Worm (Caenorhabditis elegans) whole organism, young adult: Measurements from ENCODE around the gene rfc-3.

Source experiments
- F49E8.2 ChIP-seq: sonication (generic microtip); optimal IDR thresholded peaks from 3 replicates; lab custom pipeline; 2017; ENCODE audit warnings: missing genetic modification characterization, mild to moderate bottlenecking, missing compliant biosample characterization, antibody characterized with exemption, moderate library complexity; ENCODE audit not compliant: insufficient read depth
- F52B5.7 ChIP-seq: sonication (generic microtip); optimal IDR thresholded peaks from 2 replicates; lab custom pipeline; 2016; ENCODE audit warnings: mild to moderate bottlenecking, missing genetic modification characterization, missing compliant biosample characterization
- F55B11.4 ChIP-seq: sonication (generic microtip); optimal IDR thresholded peaks from 2 replicates; lab custom pipeline; 2016; ENCODE audit warnings: missing compliant biosample characterization, missing genetic modification characterization, borderline replicate concordance; ENCODE audit not compliant: insufficient read depth
- Y56A3A.18 ChIP-seq: fragments of 200-800 bp; sonication (Bioruptor generic); IDR thresholded peaks from 2 replicates; pipeline ENCODE4 v1.3.6; 2022; ENCODE audit warnings: missing genetic modification reagents, missing genetic modification characterization, missing compliant biosample characterization
- ama-1 ChIP-seq, 3 experiments: fragments of 150-350 bp in 1 of 3; sonication (generic microtip) in 2 of 3; optimal IDR thresholded peaks; 2 replicates each; lab custom pipeline; 2014 to 2018; ENCODE audit warnings: missing biosample characterization in 2 of 3, missing genetic modification characterization in 2 of 3, missing genetic modification reagents in 2 of 3
- hmg-1.2 ChIP-seq: fragments of 200-800 bp; sonication (Bioruptor generic); IDR thresholded peaks from 2 replicates; pipeline ENCODE4 v1.3.6; 2022; ENCODE audit warnings: missing genetic modification reagents, missing genetic modification characterization, missing compliant biosample characterization
- madf-3 ChIP-seq: fragments of 200-800 bp; sonication (Bioruptor generic); IDR thresholded peaks from 2 replicates; pipeline ENCODE4 v1.3.6; 2022; ENCODE audit warnings: missing genetic modification reagents, missing genetic modification characterization, missing compliant biosample characterization
- madf-6 ChIP-seq: fragments of 200-800 bp; sonication (Bioruptor generic); IDR thresholded peaks from 2 replicates; pipeline ENCODE4 v1.3.6; 2022; ENCODE audit warnings: missing genetic modification reagents, missing genetic modification characterization, missing compliant biosample characterization
- snpc-4 ChIP-seq, 5 experiments: fragments of 150-350 bp in 1 of 5; sonication (generic microtip) in 4 of 5; optimal IDR thresholded peaks; 2 replicates each; lab custom pipeline; 2014 to 2018; ENCODE audit warnings: missing genetic modification characterization in 5 of 5, missing biosample characterization in 3 of 5, antibody characterized with exemption in 2 of 5, mild to moderate bottlenecking in 2 of 5, missing compliant biosample characterization in 2 of 5, missing genotype in 2 of 5, moderate library complexity in 2 of 5, missing genetic modification reagents in 1 of 5
- tlf-1 ChIP-seq: fragments of 200-800 bp; sonication (Bioruptor generic); optimal IDR thresholded peaks from 2 replicates; lab custom pipeline; 2018; ENCODE audit warnings: mild to moderate bottlenecking, missing genetic modification characterization, missing compliant biosample characterization
- unc-130 ChIP-seq: sonication (generic microtip); optimal IDR thresholded peaks from 2 replicates; lab custom pipeline; 2016; ENCODE audit warnings: missing genetic modification reagents, missing genetic modification characterization, missing compliant biosample characterization
- zim-3 ChIP-seq: sonication (generic microtip); optimal IDR thresholded peaks from 2 replicates; lab custom pipeline; 2017; ENCODE audit warnings: mild to moderate bottlenecking, missing genetic modification characterization, moderate library complexity, missing compliant biosample characterization
- ztf-3 ChIP-seq: fragments of 200-800 bp; sonication (Bioruptor generic); optimal IDR thresholded peaks from 2 replicates; lab custom pipeline; 2018; ENCODE audit warnings: mild to moderate bottlenecking, missing genetic modification characterization, missing compliant biosample characterization
- ztf-6 ChIP-seq: fragments of 200-800 bp; sonication (Bioruptor generic); IDR thresholded peaks from 2 replicates; pipeline ENCODE4 v1.3.6; 2022; ENCODE audit warnings: missing genetic modification reagents, missing genetic modification characterization, missing compliant biosample characterization

DNA sequence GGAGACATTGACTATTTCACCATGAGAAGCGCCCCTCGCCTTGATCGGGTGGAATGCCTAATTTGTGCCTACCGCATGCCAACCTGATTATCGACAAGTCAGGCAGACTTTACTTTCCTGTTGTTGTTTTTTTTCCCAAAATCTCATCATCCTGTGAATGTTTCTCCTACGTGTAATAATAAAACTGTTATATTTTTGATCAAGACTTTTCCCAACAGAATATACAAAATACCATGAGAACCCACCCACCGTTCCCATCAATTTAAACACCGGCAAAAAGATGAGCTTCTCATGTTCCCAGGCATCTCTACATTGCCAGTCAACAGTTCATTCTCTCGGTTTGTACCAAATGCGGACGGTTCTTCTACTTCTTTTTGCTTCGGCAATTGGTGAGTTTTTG lies 48.7 kb upstream of the rfc-3 start, which contains the start of gene scl-9:
- TF ChIP-seq F49E8.2, result no peak
- no peak for TF ChIP-seq madf-6 (GFP tag; lab: Robert Waterston, UW)
- no peak for TF ChIP-seq ztf-6 (GFP tag; lab: Robert Waterston, UW)
- no peak for TF ChIP-seq snpc-4 (GFP tag; optimal IDR thresholded peaks at IDR 0.05; lab: Kevin White, UChicago)
- TF ChIP-seq snpc-4 (tag; optimal IDR thresholded peaks at IDR 0.05; lab: Kevin White, UChicago), result no peak
- no peak for TF ChIP-seq Y56A3A.18 (GFP tag; lab: Robert Waterston, UW)
- TF ChIP-seq zim-3 (tag; lab: Kevin White, UChicago), result no peak
- no peak for TF ChIP-seq F52B5.7 (tag; lab: Kevin White, UChicago)
- no peak for TF ChIP-seq unc-130
- no peak for TF ChIP-seq madf-3 (GFP tag; lab: Robert Waterston, UW)
- no peak for TF ChIP-seq hmg-1.2 (GFP tag; lab: Robert Waterston, UW)
- no peak for TF ChIP-seq F55B11.4 (tag; lab: Kevin White, UChicago)
- TF ChIP-seq ama-1 (optimal IDR thresholded peaks at IDR 0.05; lab: Kevin White, UChicago), result no peak
- TF ChIP-seq ama-1 (GFP tag; optimal IDR thresholded peaks at IDR 0.05; lab: Kevin White, UChicago), result no peak
- TF ChIP-seq tlf-1 (GFP tag; lab: Kevin White, UChicago), result no peak
- no peak for TF ChIP-seq ztf-3 (GFP tag; lab: Kevin White, UChicago)
